Worm (Caenorhabditis elegans) whole organism, midembryonic: ENCODE data around the gene ift-43.

Source experiments
- cog-1 ChIP-seq: sonication (generic microtip); optimal IDR thresholded peaks from 2 replicates; lab custom pipeline; 2016; ENCODE audit warnings: missing genetic modification characterization, missing compliant biosample characterization
- med-1 ChIP-seq: sonication (generic microtip); optimal IDR thresholded peaks from 2 replicates; lab custom pipeline; 2017; ENCODE audit warnings: missing genetic modification characterization, mild to moderate bottlenecking, missing compliant biosample characterization, antibody characterized with exemption, missing genetic modification reagents; ENCODE audit not compliant: insufficient read depth

ce11 chrII:5636826-5637225, 23.8 kb downstream of the ift-43 start, which contains the start of gene F59E12.8:
- no peak for TF ChIP-seq med-1 (GFP tag; lab: Kevin White, UChicago)
- TF ChIP-seq cog-1 = no peak
